Worm (Caenorhabditis elegans) whole organism, L4/young adult: ENCODE results near the gene srt-73.

ENCODE experiments used
- W03F9.2 ChIP-seq: fragments of 150-350 bp; optimal IDR thresholded peaks from 2 replicates; lab custom pipeline; 2014; ENCODE audit warnings: missing biosample characterization, missing genetic modification characterization
- dao-5 ChIP-seq: sonication (generic microtip); optimal IDR thresholded peaks from 2 replicates; lab custom pipeline; 2016; ENCODE audit warnings: missing genotype, missing genetic modification characterization, moderate library complexity, missing compliant biosample characterization
- him-1 ChIP-seq: sonication (generic microtip); optimal IDR thresholded peaks from 2 replicates; lab custom pipeline; 2016; ENCODE audit warnings: missing genotype, missing genetic modification reagents, missing genetic modification characterization, missing compliant biosample characterization

- TF ChIP-seq him-1 (tag; lab: Kevin White, UChicago), result no peak
- TF ChIP-seq W03F9.2, result no peak
- TF ChIP-seq dao-5 (tag; lab: Kevin White, UChicago), result no peak
Observed at ce11 chrIV:7870451-7870850, 8.7 kb upstream of the srt-73 start, which contains the start of gene T06C10.3.
